Fruit fly (Drosophila melanogaster) whole organism, embryonic: ENCODE data around the gene CG10866.

ENCODE experiments used
- ATbp ChIP-seq: fragments of 200-800 bp; sonication (Bioruptor generic); optimal IDR thresholded peaks from 2 replicates; lab custom pipeline; 2017; ENCODE audit warnings: missing biosample characterization, mild to moderate bottlenecking, missing genetic modification characterization, missing genetic modification reagents
- Asciz ChIP-seq: fragments of 200-800 bp; sonication (Bioruptor generic); optimal IDR thresholded peaks from 2 replicates; lab custom pipeline; 2017; ENCODE audit warnings: missing biosample characterization, mild to moderate bottlenecking, missing genetic modification characterization, missing genetic modification reagents
- B-H2 ChIP-seq: fragments of 200-800 bp; sonication (Bioruptor generic); optimal IDR thresholded peaks from 2 replicates; lab custom pipeline; 2018; ENCODE audit warnings: missing biosample characterization, mild to moderate bottlenecking, missing genetic modification characterization
- Blimp-1 ChIP-seq: fragments of 200-800 bp; sonication (Bioruptor generic); optimal IDR thresholded peaks from 3 replicates; lab custom pipeline; 2018; ENCODE audit warnings: missing biosample characterization, missing genetic modification characterization, mild to moderate bottlenecking, moderate library complexity, missing genetic modification reagents
- Bteb2 ChIP-seq: fragments of 200-800 bp; sonication (Bioruptor generic); optimal IDR thresholded peaks from 2 replicates; lab custom pipeline; 2016; ENCODE audit warnings: missing biosample characterization, missing genetic modification characterization
- CG11093 ChIP-seq: fragments of 200-800 bp; sonication (Bioruptor generic); IDR thresholded peaks from 3 replicates; pipeline ENCODE4 v1.3.6; 2022; ENCODE audit warnings: missing biosample characterization, missing genetic modification characterization
- CG12299 ChIP-seq: fragments of 200-800 bp; sonication (Bioruptor generic); optimal IDR thresholded peaks from 2 replicates; lab custom pipeline; 2018; ENCODE audit warnings: missing biosample characterization, mild to moderate bottlenecking, missing genetic modification characterization
- CG13624 ChIP-seq: fragments of 200-800 bp; sonication (Bioruptor generic); optimal IDR thresholded peaks from 2 replicates; lab custom pipeline; 2016; ENCODE audit warnings: missing biosample characterization, missing genetic modification characterization
- CG14441 ChIP-seq: fragments of 200-800 bp; sonication (Bioruptor generic); IDR thresholded peaks from 2 replicates; pipeline ENCODE4 v1.3.6; 2022; ENCODE audit warnings: missing biosample characterization, missing genetic modification characterization
- CG14710 ChIP-seq: fragments of 200-800 bp; sonication (Bioruptor generic); optimal IDR thresholded peaks from 3 replicates; lab custom pipeline; 2019; ENCODE audit warnings: missing biosample characterization, mild to moderate bottlenecking, missing genetic modification characterization, moderate library complexity
- CG18599 ChIP-seq: fragments of 200-800 bp; sonication (Bioruptor generic); optimal IDR thresholded peaks from 3 replicates; lab custom pipeline; 2017; ENCODE audit warnings: missing biosample characterization, missing genetic modification characterization, mild to moderate bottlenecking, moderate library complexity, missing genetic modification reagents
- CG31224 ChIP-seq: fragments of 200-800 bp; sonication (Bioruptor generic); IDR thresholded peaks from 2 replicates; pipeline ENCODE4 v1.3.6; 2022; ENCODE audit warnings: missing biosample characterization, missing genetic modification characterization
- CG31365 ChIP-seq: fragments of 200-800 bp; sonication (Bioruptor generic); optimal IDR thresholded peaks from 2 replicates; lab custom pipeline; 2018; ENCODE audit warnings: missing biosample characterization, mild to moderate bottlenecking, missing genetic modification characterization
- CG32767 ChIP-seq: fragments of 200-800 bp; sonication (Bioruptor generic); IDR thresholded peaks from 2 replicates; pipeline ENCODE4 v1.3.6; 2022; ENCODE audit warnings: missing biosample characterization, missing genetic modification characterization
- CG34422 ChIP-seq: fragments of 200-800 bp; sonication (Bioruptor generic); IDR thresholded peaks from 3 replicates; pipeline ENCODE4 v1.3.6; 2022; ENCODE audit warnings: missing biosample characterization, missing genetic modification characterization
- CG4282 ChIP-seq: fragments of 200-800 bp; sonication (Bioruptor generic); optimal IDR thresholded peaks from 2 replicates; lab custom pipeline; 2016; ENCODE audit warnings: missing biosample characterization, missing genetic modification characterization
- CG4360 ChIP-seq: fragments of 200-800 bp; sonication (Bioruptor generic); IDR thresholded peaks from 2 replicates; pipeline ENCODE4 v1.3.6; 2022; ENCODE audit warnings: missing biosample characterization, missing genetic modification characterization
- CG4617 ChIP-seq: fragments of 200-800 bp; sonication (Bioruptor generic); optimal IDR thresholded peaks from 3 replicates; lab custom pipeline; 2016; ENCODE audit warnings: missing biosample characterization, missing genetic modification characterization, borderline replicate concordance
- CG5180 ChIP-seq: fragments of 200-800 bp; sonication (Bioruptor generic); optimal IDR thresholded peaks from 3 replicates; lab custom pipeline; 2017; ENCODE audit warnings: missing biosample characterization, missing genetic modification characterization, mild to moderate bottlenecking, moderate library complexity, missing genetic modification reagents
- CG8765 ChIP-seq: fragments of 200-800 bp; sonication (Bioruptor generic); IDR thresholded peaks from 2 replicates; pipeline ENCODE4 v1.3.6; 2022; ENCODE audit warnings: missing biosample characterization, missing genetic modification characterization
- CG8944 ChIP-seq: fragments of 200-800 bp; sonication (Bioruptor generic); optimal IDR thresholded peaks from 3 replicates; lab custom pipeline; 2016; ENCODE audit warnings: missing biosample characterization, missing genetic modification characterization
- Elba2 ChIP-seq: fragments of 200-800 bp; sonication (Bioruptor generic); optimal IDR thresholded peaks from 3 replicates; lab custom pipeline; 2016; ENCODE audit warnings: missing biosample characterization, missing genetic modification characterization
- GATAe ChIP-seq: fragments of 200-800 bp; sonication (Bioruptor generic); conservative IDR thresholded peaks from 2 replicates; pipeline ENCODE4 v1.3.6; 2022; ENCODE audit warnings: missing biosample characterization, missing genetic modification characterization
- Hmr ChIP-seq: fragments of 200-800 bp; sonication (Bioruptor generic); optimal IDR thresholded peaks from 3 replicates; lab custom pipeline; 2017; ENCODE audit warnings: mild to moderate bottlenecking, missing biosample characterization, missing genetic modification reagents, missing genetic modification characterization
- Jarid2 ChIP-seq: fragments of 200-800 bp; sonication (Bioruptor generic); optimal IDR thresholded peaks from 3 replicates; lab custom pipeline; 2017; ENCODE audit warnings: mild to moderate bottlenecking, missing biosample characterization, missing genetic modification reagents, missing genetic modification characterization
- Mad ChIP-seq: fragments of 200-800 bp; sonication (Bioruptor generic); optimal IDR thresholded peaks from 2 replicates; lab custom pipeline; 2016; ENCODE audit warnings: missing biosample characterization, missing genetic modification characterization
- Med ChIP-seq: fragments of 200-800 bp; sonication (Bioruptor generic); peaks from one replicate; lab custom pipeline; 2016; ENCODE audit warnings: missing biosample characterization, missing genetic modification characterization, mild to moderate bottlenecking, inconsistent platforms, moderate library complexity
- Nf-YA ChIP-seq: fragments of 200-800 bp; sonication (Bioruptor generic); IDR thresholded peaks from 2 replicates; pipeline ENCODE4 v1.3.6; 2022; ENCODE audit warnings: missing biosample characterization, missing genetic modification characterization
- Stat92E ChIP-seq, 3 experiments: fragments of >200 bp in 2 of 3; fragments of 200-800 bp in 1 of 3; sonication (Bioruptor generic) in 1 of 3; optimal IDR thresholded peaks; 2 replicates each; lab custom pipeline; 2017 to 2019; ENCODE audit warnings: missing biosample characterization in 3 of 3, missing genetic modification characterization in 3 of 3, mild to moderate bottlenecking in 1 of 3, moderate library complexity in 1 of 3
- ase ChIP-seq: fragments of 200-800 bp; sonication (Bioruptor generic); IDR thresholded peaks from 3 replicates; pipeline ENCODE4 v1.3.6; 2022; ENCODE audit warnings: missing biosample characterization, missing genetic modification characterization
- ato ChIP-seq: fragments of 200-800 bp; sonication (Bioruptor generic); IDR thresholded peaks from 2 replicates; pipeline ENCODE4 v1.3.6; 2022; ENCODE audit warnings: missing biosample characterization, missing genetic modification characterization; ENCODE audit not compliant: partially characterized antibody
- bbx ChIP-seq: fragments of 200-800 bp; sonication (Bioruptor generic); IDR thresholded peaks from 2 replicates; pipeline ENCODE4 v1.3.6; 2022; ENCODE audit warnings: missing biosample characterization, missing genetic modification characterization; ENCODE audit not compliant: partially characterized antibody
- bowl ChIP-seq: fragments of 200-800 bp; sonication (Bioruptor generic); IDR thresholded peaks from 2 replicates; pipeline ENCODE4 v1.3.6; 2022; ENCODE audit warnings: missing biosample characterization, missing genetic modification characterization
- ci ChIP-seq: fragments of 200-800 bp; sonication (Bioruptor generic); IDR thresholded peaks from 3 replicates; pipeline ENCODE4 v1.3.6; 2022; ENCODE audit warnings: missing biosample characterization, missing genetic modification characterization
- crol ChIP-seq: fragments of 200-800 bp; sonication (Bioruptor generic); IDR thresholded peaks from 2 replicates; pipeline ENCODE4 v1.3.6; 2022; ENCODE audit warnings: missing biosample characterization, missing genetic modification characterization
- dm ChIP-seq: fragments of 200-800 bp; sonication (Bioruptor generic); optimal IDR thresholded peaks from 3 replicates; lab custom pipeline; 2016; ENCODE audit warnings: missing biosample characterization, missing genetic modification characterization
- fd64A ChIP-seq: fragments of 200-800 bp; sonication (Bioruptor generic); optimal IDR thresholded peaks from 3 replicates; lab custom pipeline; 2018; ENCODE audit warnings: missing biosample characterization, mild to moderate bottlenecking, missing genetic modification characterization
- ftz-f1 ChIP-seq: fragments of 200-800 bp; sonication (Bioruptor generic); optimal IDR thresholded peaks from 2 replicates; lab custom pipeline; 2016; ENCODE audit warnings: missing biosample characterization, missing genetic modification characterization
- jigr1 ChIP-seq: fragments of 200-800 bp; sonication (Bioruptor generic); IDR thresholded peaks from 3 replicates; pipeline ENCODE4 v1.3.6; 2022; ENCODE audit warnings: missing biosample characterization, missing genetic modification characterization
- jing ChIP-seq: fragments of 200-800 bp; sonication (Bioruptor generic); optimal IDR thresholded peaks from 2 replicates; lab custom pipeline; 2018; ENCODE audit warnings: missing biosample characterization, mild to moderate bottlenecking, missing genetic modification characterization
- kni ChIP-seq: fragments of 200-800 bp; sonication (Bioruptor generic); optimal IDR thresholded peaks from 3 replicates; lab custom pipeline; 2017; ENCODE audit warnings: mild to moderate bottlenecking, missing biosample characterization, missing genetic modification reagents, missing genetic modification characterization
- lmd ChIP-seq: fragments of 200-800 bp; sonication (Bioruptor generic); IDR thresholded peaks from 2 replicates; pipeline ENCODE4 v1.3.6; 2022; ENCODE audit warnings: missing biosample characterization, missing genetic modification characterization
- lola ChIP-seq, 3 experiments: fragments of >200 bp in 2 of 3; fragments of 200-800 bp in 1 of 3; sonication (Bioruptor generic) in 1 of 3; optimal IDR thresholded peaks; 2 replicates each; lab custom pipeline; 2017 to 2019; ENCODE audit warnings: missing biosample characterization in 3 of 3, missing genetic modification characterization in 3 of 3, mild to moderate bottlenecking in 1 of 3, moderate library complexity in 1 of 3
- org-1 ChIP-seq: fragments of 200-800 bp; sonication (Bioruptor generic); optimal IDR thresholded peaks from 2 replicates; lab custom pipeline; 2017; ENCODE audit warnings: missing biosample characterization, missing genetic modification characterization
- prd ChIP-seq, 3 experiments: fragments of >200 bp in 2 of 3; fragments of 200-800 bp in 1 of 3; sonication (Bioruptor generic) in 1 of 3; optimal IDR thresholded peaks in 2 of 3; IDR thresholded peaks in 1 of 3; 2 replicates in 2 of 3; 3 replicates in 1 of 3; pipeline versions ENCODE4 v1.3.6 to Lab custom; 2017 to 2022; ENCODE audit warnings: missing biosample characterization in 1 of 3, missing genetic modification characterization in 1 of 3
- pzg ChIP-seq: fragments of 200-800 bp; sonication (Bioruptor generic); optimal IDR thresholded peaks from 3 replicates; lab custom pipeline; 2018; ENCODE audit warnings: missing biosample characterization, mild to moderate bottlenecking, missing genetic modification characterization, moderate library complexity
- seq ChIP-seq: fragments of 200-800 bp; sonication (Bioruptor generic); IDR thresholded peaks from 2 replicates; pipeline ENCODE4 v1.3.6; 2022; ENCODE audit warnings: missing biosample characterization, missing genetic modification characterization
- stc ChIP-seq: fragments of 200-800 bp; sonication (Bioruptor generic); IDR thresholded peaks from 2 replicates; pipeline ENCODE4 v1.3.6; 2022; ENCODE audit warnings: missing biosample characterization, missing genetic modification characterization
- tin ChIP-seq: fragments of 200-800 bp; sonication (Bioruptor generic); optimal IDR thresholded peaks from 3 replicates; lab custom pipeline; 2016; ENCODE audit warnings: missing biosample characterization, missing genetic modification characterization

Gene CG10866

DNA sequence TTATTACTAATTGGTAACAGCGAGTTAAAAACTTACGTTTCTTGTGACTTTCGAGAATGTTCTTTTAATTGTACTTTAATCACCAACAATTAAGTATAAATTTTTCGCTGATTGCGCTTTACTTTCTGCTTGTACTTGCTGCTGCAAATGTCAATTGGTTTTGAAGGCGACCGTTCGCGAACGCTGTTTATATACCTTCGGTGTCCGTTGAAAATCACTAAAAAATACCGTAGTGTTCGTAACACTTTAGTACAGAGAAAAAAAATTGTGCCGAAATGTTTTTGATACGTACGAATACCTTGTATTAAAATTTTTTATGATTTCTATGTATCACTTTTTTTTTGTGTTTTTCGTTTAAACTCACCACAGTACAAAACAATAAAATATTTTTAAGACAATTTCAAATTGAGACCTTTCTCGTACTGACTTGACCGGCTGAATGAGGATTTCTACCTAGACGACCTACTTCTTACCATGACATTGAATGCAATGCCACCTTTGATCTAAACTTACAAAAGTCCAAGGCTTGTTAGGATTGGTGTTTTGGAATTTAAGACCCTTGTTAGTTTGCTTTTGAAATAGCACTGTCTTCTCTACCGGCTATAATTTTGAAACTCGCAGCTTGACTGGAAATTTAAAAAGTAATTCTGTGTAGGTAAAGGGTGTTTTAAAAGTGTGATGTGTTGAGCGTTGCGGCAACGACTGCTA lies 35.1 kb downstream of the CG10866 start, which contains the start of gene Ubi-p63E (continued):
- TF ChIP-seq prd (optimal IDR thresholded peaks at IDR 0.05; lab: Kevin White, UChicago) (no peak), prd (GFP tag; IDR thresholded peaks at IDR 0.05; lab: Robert Waterston, UW) (no peak), jing (peak; percentile 11), ato (no peak), org-1 (GFP tag; lab: Kevin White, UChicago) (peak; percentile 46), bbx (GFP tag; lab: Robert Waterston, UW) (no peak), lmd (GFP tag; lab: Robert Waterston, UW) (no peak), Jarid2 (GFP tag; lab: Kevin White, UChicago) (peak; percentile 64), CG13624 (GFP tag; lab: Kevin White, UChicago) (peak; percentile 56), ATbp (GFP tag; lab: Kevin White, UChicago) (no peak), CG12299 (tag; lab: Kevin White, UChicago) (peak; percentile 51), CG5180 (GFP tag; lab: Kevin White, UChicago) (peak; percentile 1), CG8765 (no peak), ftz-f1 (peak; percentile 82), ase (GFP tag; lab: Robert Waterston, UW) (no peak), Bteb2 (GFP tag; lab: Kevin White, UChicago) (peak; percentile 45), stc (GFP tag; lab: Robert Waterston, UW) (no peak), Med (GFP tag; lab: Kevin White, UChicago) (peak; percentile 92), CG34422 (GFP tag; lab: Robert Waterston, UW) (no peak), CG4617 (peak; percentile 18), CG31224 (GFP tag; lab: Robert Waterston, UW) (no peak), Elba2 (GFP tag; lab: Kevin White, UChicago) (no peak), pzg (GFP tag; lab: Kevin White, UChicago) (peak; percentile 59), jigr1 (GFP tag; lab: Robert Waterston, UW) (no peak), Hmr (GFP tag; lab: Kevin White, UChicago) (peak; percentile 46), Stat92E (GFP tag; optimal IDR thresholded peaks at IDR 0.05; lab: Kevin White, UChicago) (peak in 1 of 3 experiments; percentile 50), CG32767 (GFP tag; lab: Robert Waterston, UW) (no peak), CG8944 (peak; percentile 52), seq (GFP tag; lab: Robert Waterston, UW) (no peak), fd64A (GFP tag; lab: Kevin White, UChicago) (no peak), bowl (GFP tag; lab: Robert Waterston, UW) (no peak), CG31365 (tag; lab: Kevin White, UChicago) (no peak), dm (GFP tag; lab: Kevin White, UChicago) (peak; percentile 57), B-H2 (peak; percentile 82), GATAe (GFP tag; lab: Robert Waterston, UW) (no peak), Blimp-1 (GFP tag; lab: Kevin White, UChicago) (peak; percentile 55), CG18599 (GFP tag; lab: Kevin White, UChicago) (peak; percentile 65), CG14710 (tag; lab: Kevin White, UChicago) (peak; percentile 67), CG11093 (0 out of 3 replicates have a peak, but pooled peaks have one; percentile 24), tin (GFP tag; lab: Kevin White, UChicago) (peak; percentile 58), Mad (GFP tag; lab: Kevin White, UChicago) (peak; percentile 54), CG4282 (GFP tag; lab: Kevin White, UChicago) (peak; percentile 42), crol (GFP tag; lab: Robert Waterston, UW) (no peak), Nf-YA (GFP tag; lab: Robert Waterston, UW) (no peak), kni (no peak), ci (no peak), CG4360 (no peak), CG14441 (GFP tag; lab: Robert Waterston, UW) (no peak), lola (GFP tag; optimal IDR thresholded peaks at IDR 0.05; lab: Kevin White, UChicago) (peak in 1 of 3 experiments; percentile 55), Asciz (peak; percentile 30)
